Worm (Caenorhabditis elegans) whole organism, late embryonic: Measurements from ENCODE around the gene B0238.12.

Experiments used
- C38D4.7 ChIP-seq: fragments of 200-800 bp; sonication (Bioruptor generic); optimal IDR thresholded peaks from 2 replicates; lab custom pipeline; 2018; ENCODE audit warnings: mild to moderate bottlenecking, missing genetic modification characterization, moderate library complexity, missing compliant biosample characterization
- F13H6.1 ChIP-seq: sonication (generic microtip); optimal IDR thresholded peaks from 2 replicates; lab custom pipeline; 2016; ENCODE audit warnings: missing genetic modification characterization, missing compliant biosample characterization
- K02D7.2 ChIP-seq: sonication (generic microtip); optimal IDR thresholded peaks from 2 replicates; lab custom pipeline; 2017; ENCODE audit warnings: mild to moderate bottlenecking, missing genetic modification characterization, missing compliant biosample characterization
- K09A11.1 ChIP-seq: sonication (generic microtip); optimal IDR thresholded peaks from 2 replicates; lab custom pipeline; 2017; ENCODE audit warnings: antibody characterized with exemption, mild to moderate bottlenecking, missing genetic modification characterization, missing compliant biosample characterization; ENCODE audit not compliant: insufficient read depth
- ama-1 ChIP-seq: fragments of 150-350 bp; optimal IDR thresholded peaks from 2 replicates; lab custom pipeline; 2014
- ceh-14 ChIP-seq: sonication (generic microtip); optimal IDR thresholded peaks from 2 replicates; lab custom pipeline; 2016; ENCODE audit warnings: missing genotype, missing genetic modification characterization, missing compliant biosample characterization
- ceh-24 ChIP-seq: sonication (generic microtip); optimal IDR thresholded peaks from 2 replicates; lab custom pipeline; 2016; ENCODE audit warnings: mild to moderate bottlenecking, missing genetic modification characterization, missing compliant biosample characterization
- ceh-30 ChIP-seq: fragments of 150-350 bp; optimal IDR thresholded peaks from 2 replicates; lab custom pipeline; 2014; ENCODE audit warnings: missing biosample characterization, missing genetic modification characterization
- ceh-34 ChIP-seq: sonication (generic microtip); optimal IDR thresholded peaks from 2 replicates; lab custom pipeline; 2016; ENCODE audit warnings: mild to moderate bottlenecking, missing genetic modification characterization, missing compliant biosample characterization
- dmd-4 ChIP-seq: sonication (generic microtip); optimal IDR thresholded peaks from 2 replicates; lab custom pipeline; 2016; ENCODE audit warnings: borderline replicate concordance, missing genetic modification characterization, missing compliant biosample characterization
- ets-4 ChIP-seq: sonication (generic microtip); optimal IDR thresholded peaks from 2 replicates; lab custom pipeline; 2016; ENCODE audit warnings: missing genetic modification characterization, missing compliant biosample characterization
- fax-1 ChIP-seq: sonication (generic microtip); optimal IDR thresholded peaks from 2 replicates; lab custom pipeline; 2016; ENCODE audit warnings: missing genotype, missing genetic modification characterization, missing compliant biosample characterization
- gmeb-2 ChIP-seq: sonication (generic microtip); optimal IDR thresholded peaks from 2 replicates; lab custom pipeline; 2016; ENCODE audit warnings: missing genetic modification characterization, inconsistent platforms, missing compliant biosample characterization
- hlh-13 ChIP-seq: fragments of 200-800 bp; sonication (Bioruptor generic); optimal IDR thresholded peaks from 2 replicates; lab custom pipeline; 2018; ENCODE audit warnings: mild to moderate bottlenecking, missing genetic modification characterization, missing compliant biosample characterization
- hlh-15 ChIP-seq: sonication (generic microtip); optimal IDR thresholded peaks from 2 replicates; lab custom pipeline; 2016; ENCODE audit warnings: missing genetic modification characterization, missing compliant biosample characterization
- hlh-30 ChIP-seq: sonication (generic microtip); optimal IDR thresholded peaks from 2 replicates; lab custom pipeline; 2017; ENCODE audit warnings: antibody characterized with exemption, missing genetic modification characterization, missing compliant biosample characterization; ENCODE audit not compliant: insufficient read depth
- hlh-6 ChIP-seq: sonication (generic microtip); optimal IDR thresholded peaks from 2 replicates; lab custom pipeline; 2016; ENCODE audit warnings: missing genotype, missing genetic modification characterization, missing compliant biosample characterization
- hlh-8 ChIP-seq: sonication (generic microtip); optimal IDR thresholded peaks from 2 replicates; lab custom pipeline; 2016; ENCODE audit warnings: missing genotype, missing genetic modification characterization, missing compliant biosample characterization
- lim-6 ChIP-seq: sonication (generic microtip); optimal IDR thresholded peaks from 2 replicates; lab custom pipeline; 2016; ENCODE audit warnings: missing genetic modification characterization, missing compliant biosample characterization
- mec-3 ChIP-seq: sonication (generic microtip); optimal IDR thresholded peaks from 2 replicates; lab custom pipeline; 2016; ENCODE audit warnings: borderline replicate concordance, missing genetic modification characterization, missing compliant biosample characterization
- nfya-1 ChIP-seq: sonication (generic microtip); optimal IDR thresholded peaks from 2 replicates; lab custom pipeline; 2017; ENCODE audit warnings: missing genetic modification characterization, mild to moderate bottlenecking, missing compliant biosample characterization, antibody characterized with exemption, moderate library complexity
- odd-2 ChIP-seq: sonication (generic microtip); optimal IDR thresholded peaks from 2 replicates; lab custom pipeline; 2017; ENCODE audit warnings: antibody characterized with exemption, mild to moderate bottlenecking, missing genetic modification characterization, missing compliant biosample characterization
- pha-2 ChIP-seq: sonication (generic microtip); optimal IDR thresholded peaks from 2 replicates; lab custom pipeline; 2017; ENCODE audit warnings: mild to moderate bottlenecking, missing genetic modification characterization, missing compliant biosample characterization
- pqm-1 ChIP-seq: sonication (generic microtip); optimal IDR thresholded peaks from 2 replicates; lab custom pipeline; 2016; ENCODE audit warnings: missing genetic modification characterization, missing compliant biosample characterization
- ref-2 ChIP-seq: sonication (generic microtip); optimal IDR thresholded peaks from 2 replicates; lab custom pipeline; 2016; ENCODE audit warnings: missing genetic modification characterization, missing compliant biosample characterization
- rnt-1 ChIP-seq: sonication (generic microtip); optimal IDR thresholded peaks from 2 replicates; lab custom pipeline; 2016; ENCODE audit warnings: missing genetic modification characterization, missing compliant biosample characterization
- sdc-2 ChIP-seq: sonication (generic microtip); optimal IDR thresholded peaks from 2 replicates; lab custom pipeline; 2016; ENCODE audit warnings: missing genotype, missing genetic modification characterization, missing compliant biosample characterization
- sox-2 ChIP-seq: fragments of 200-800 bp; sonication (Bioruptor generic); IDR thresholded peaks from 2 replicates; pipeline ENCODE4 v1.3.6; 2022; ENCODE audit warnings: missing genetic modification reagents, missing genetic modification characterization, missing compliant biosample characterization
- syd-9 ChIP-seq: sonication (generic microtip); optimal IDR thresholded peaks from 2 replicates; lab custom pipeline; 2016; ENCODE audit warnings: mild to moderate bottlenecking, missing genetic modification characterization, moderate library complexity, missing compliant biosample characterization
- tbx-2 ChIP-seq: sonication (generic microtip); optimal IDR thresholded peaks from 2 replicates; lab custom pipeline; 2016; ENCODE audit warnings: missing genetic modification characterization, missing compliant biosample characterization

Gene B0238.12

DNA sequence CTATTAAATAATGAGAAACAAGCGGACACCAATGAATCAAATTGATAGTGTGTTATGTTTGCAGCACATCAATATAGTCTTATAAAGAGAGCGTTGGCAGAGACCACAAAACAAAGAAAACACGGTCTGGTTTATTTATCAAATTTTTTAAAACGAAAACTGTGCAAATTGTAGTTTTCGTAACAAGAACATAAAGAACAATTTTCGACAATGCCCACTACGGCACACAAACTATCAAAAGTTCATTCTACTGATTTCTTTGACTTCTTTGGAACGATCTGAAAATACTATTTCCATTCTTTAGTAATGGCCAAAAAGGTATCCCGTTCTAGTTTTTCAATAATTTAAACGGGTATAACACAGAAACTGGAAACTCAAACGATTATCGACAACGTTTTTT, 28.5 kb upstream of the B0238.12 start, which contains the start of gene cest-35.2:
Gene cest-35.2, minus strand, starts transcription at position 101 of the 400 bp plus-strand sequence.
- TF ChIP-seq gmeb-2 (tag; lab: Kevin White, UChicago) = no peak
- TF ChIP-seq fax-1 = no peak
- TF ChIP-seq odd-2 = no peak

DNA sequence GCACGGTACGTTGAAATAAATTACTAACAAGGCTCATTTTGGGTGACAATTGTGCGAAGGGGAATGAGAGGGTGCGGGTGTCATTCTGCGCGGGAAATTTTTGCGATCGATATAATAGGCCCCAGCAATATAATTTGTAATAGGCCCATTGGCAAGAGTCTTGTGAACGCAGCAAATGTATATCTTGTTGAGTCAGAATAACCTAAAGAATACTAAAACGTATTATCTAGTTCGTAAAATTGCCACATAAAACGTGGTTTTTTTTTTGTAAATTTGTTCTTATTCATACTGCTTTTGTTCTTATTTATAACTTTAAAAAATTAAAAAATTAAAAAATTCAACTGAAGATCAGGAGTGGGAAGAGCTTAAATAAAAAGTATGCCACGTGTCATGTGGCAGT, 26.2 kb upstream of the B0238.12 start, which contains the start of gene C52A10.3:
Gene C52A10.3, minus strand, starts transcription at position 101 of the 400 bp plus-strand sequence.
- TF ChIP-seq tbx-2 (tag; lab: Kevin White, UChicago) (no peak), ets-4 (no peak), nfya-1 (no peak), sox-2 (GFP tag; lab: Robert Waterston, UW) (no peak), hlh-13 (GFP tag; lab: Kevin White, UChicago) (no peak), pqm-1 (tag; lab: Kevin White, UChicago) (no peak), hlh-15 (tag; lab: Kevin White, UChicago) (no peak), ceh-34 (tag; lab: Kevin White, UChicago) (no peak), dmd-4 (tag; lab: Kevin White, UChicago) (no peak), lim-6 (no peak)

DNA sequence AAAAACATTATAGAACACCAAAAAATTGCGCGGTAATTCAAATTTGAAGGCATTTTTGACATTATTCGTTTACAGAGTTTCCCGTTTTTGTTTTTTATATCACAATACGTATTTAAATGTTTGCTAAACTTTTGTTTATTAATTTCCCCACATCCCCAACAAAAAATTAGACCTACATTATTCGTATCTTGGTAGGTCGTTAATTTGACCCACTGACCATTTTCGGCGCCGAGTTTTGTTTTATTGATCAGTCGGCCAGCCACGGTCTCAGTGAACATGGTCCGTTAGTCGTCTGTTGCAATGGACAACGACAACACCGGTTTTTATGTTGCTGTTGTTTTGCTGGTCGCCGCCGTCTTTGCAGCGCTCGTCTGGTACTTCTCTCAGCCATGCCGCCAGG, 25.7 kb upstream of the B0238.12 start, which contains the start of gene B0238.15:
Gene B0238.15, plus strand, starts transcription at position 301 of the 400 bp plus-strand sequence.
- no peak for TF ChIP-seq hlh-30
- TF ChIP-seq hlh-6 (tag; lab: Kevin White, UChicago) = no peak
- no peak for TF ChIP-seq K09A11.1 (tag; lab: Kevin White, UChicago)
- no peak for TF ChIP-seq sdc-2 (tag; lab: Kevin White, UChicago)

DNA sequence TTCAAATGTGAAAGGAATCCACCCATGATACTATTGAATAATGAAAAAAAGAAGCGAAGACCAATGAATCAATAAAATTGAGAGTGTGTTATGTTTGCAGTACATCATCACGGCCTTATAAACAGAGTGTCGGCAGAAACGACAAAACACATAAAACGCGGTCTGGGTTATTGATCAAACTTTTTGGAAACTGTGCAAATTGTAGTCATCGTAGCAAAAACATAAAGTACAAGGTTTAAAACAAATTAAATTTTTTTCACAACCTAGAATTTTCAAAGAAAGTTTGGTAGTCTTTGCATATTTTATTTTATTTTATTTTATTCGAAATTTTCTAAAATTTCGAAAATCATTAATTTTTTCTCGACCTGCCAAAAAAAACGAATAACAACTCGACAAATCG, 22.6 kb upstream of the B0238.12 start, which contains the start of gene cest-35.1:
Gene cest-35.1, minus strand, starts transcription at position 101 of the 400 bp plus-strand sequence.
- TF ChIP-seq sdc-2 (tag; lab: Kevin White, UChicago) (no peak), ceh-34 (tag; lab: Kevin White, UChicago) (no peak), lim-6 (no peak), ceh-14 (tag; lab: Kevin White, UChicago) (no peak), C38D4.7 (GFP tag; lab: Kevin White, UChicago) (no peak), ama-1 (lab: Kevin White, UChicago) (no peak), syd-9 (tag; lab: Kevin White, UChicago) (no peak), ceh-30 (tag; lab: Kevin White, UChicago) (no peak)
- TF ChIP-seq, all 69 proteins: peak for 0

- no peak for TF ChIP-seq syd-9 (tag; lab: Kevin White, UChicago)
- no peak for TF ChIP-seq mec-3 (tag; lab: Kevin White, UChicago)
- TF ChIP-seq ref-2 (tag; lab: Kevin White, UChicago) = no peak
- TF ChIP-seq pqm-1 (tag; lab: Kevin White, UChicago) = no peak
- TF ChIP-seq K02D7.2 (tag; lab: Kevin White, UChicago) = no peak
- TF ChIP-seq rnt-1 (tag; lab: Kevin White, UChicago) = no peak
- TF ChIP-seq ceh-14 (tag; lab: Kevin White, UChicago) = no peak
Observed at ce11 chrV:5252016-5252415, 13.6 kb upstream of the B0238.12 start, which contains the start of gene srt-68. Gene srt-68, minus strand, starts transcription at chrV:5252116.

ce11 chrV:5257358-5257757, 8.3 kb upstream of the B0238.12 start, which contains the start of gene srt-67:
Gene srt-67, minus strand, starts transcription at chrV:5257458.
- TF ChIP-seq fax-1 (no peak), C38D4.7 (GFP tag; lab: Kevin White, UChicago) (no peak), K02D7.2 (tag; lab: Kevin White, UChicago) (no peak), F13H6.1 (tag; lab: Kevin White, UChicago) (no peak), ceh-24 (no peak), pha-2 (tag; lab: Kevin White, UChicago) (no peak), hlh-8 (tag; lab: Kevin White, UChicago) (no peak), ets-4 (no peak), sox-2 (GFP tag; lab: Robert Waterston, UW) (no peak)
- TF ChIP-seq, all 69 proteins: peak for 0
